Worm (Caenorhabditis elegans): ENCODE measurements around the gene ceh-27.

ce11 chrV:11635587-11635986 is 29.3 kb downstream of the ceh-27 start:
- TF ChIP-seq him-1 (tag; optimal IDR thresholded peaks at IDR 0.05) (no peak), dao-5 (tag; optimal IDR thresholded peaks at IDR 0.05) (no peak), W03F9.2 (tag; optimal IDR thresholded peaks at IDR 0.05) (no peak)

All from whole organism, L4/young adult.